Worm (Caenorhabditis elegans): ENCODE results near the gene B0496.11.

DNA sequence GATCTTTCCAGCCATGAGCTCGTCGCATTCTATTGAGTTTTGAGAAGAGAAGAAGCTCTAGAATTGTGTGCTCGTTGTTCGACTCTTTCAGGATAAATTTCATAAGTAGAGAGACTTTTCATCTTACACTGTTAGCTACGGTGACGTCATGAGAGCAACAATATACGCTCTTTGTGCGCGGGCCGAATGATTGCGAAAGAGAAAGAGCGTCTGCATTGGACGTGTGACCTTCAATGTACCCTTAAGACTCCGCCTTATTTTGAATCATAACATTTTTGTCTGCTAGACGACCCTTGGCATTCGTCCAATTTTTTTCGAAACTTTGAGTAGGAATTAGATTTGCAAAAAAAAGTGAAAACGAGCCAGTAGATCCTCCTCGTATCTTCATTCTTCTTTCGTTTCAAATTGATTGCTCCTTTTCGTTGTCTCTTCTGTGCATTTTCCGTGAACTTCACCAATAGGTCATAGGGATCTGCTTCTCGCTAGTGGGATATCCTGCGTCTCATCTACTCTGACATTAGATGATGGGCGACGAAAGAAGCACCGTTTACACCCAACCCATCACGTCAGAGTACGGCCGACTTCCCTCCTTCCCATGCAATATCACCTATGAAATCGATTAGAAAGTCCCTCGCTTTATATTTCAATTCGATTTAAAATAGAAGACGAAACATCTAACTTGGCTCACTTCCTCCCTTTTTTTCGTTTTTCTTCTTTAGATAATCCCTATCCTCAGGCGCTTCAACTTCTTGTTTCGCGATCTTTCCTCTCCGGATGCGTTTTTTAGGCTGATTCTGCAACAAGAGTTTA, 42.0 kb downstream of the B0496.11 start:
- TF ChIP-seq fos-1 (tag; optimal IDR thresholded peaks at IDR 0.05) (no peak), nhr-237 (tag; optimal IDR thresholded peaks at IDR 0.05) (no peak), ztf-11 (tag; optimal IDR thresholded peaks at IDR 0.05) (no peak), ZK337.2 (GFP tag; IDR thresholded peaks at IDR 0.05) (no peak), ama-1 (optimal IDR thresholded peaks at IDR 0.05) (no peak), unc-62 (GFP tag; optimal IDR thresholded peaks at IDR 0.05 in 1 of 2) (peak in 1 of 2 experiments; percentile 97), unc-62 (tag; optimal IDR thresholded peaks at IDR 0.05) (no peak), pqm-1 (tag; optimal IDR thresholded peaks at IDR 0.05) (no peak), T26A8.4 (GFP tag; IDR thresholded peaks at IDR 0.05) (no peak), set-16 (GFP tag; IDR thresholded peaks at IDR 0.05) (no peak), nhr-41 (GFP tag; IDR thresholded peaks at IDR 0.05) (no peak), zfp-2 (tag; optimal IDR thresholded peaks at IDR 0.05) (no peak), Y5F2A.4 (GFP tag; optimal IDR thresholded peaks at IDR 0.05) (no peak), ceh-20 (GFP tag; IDR thresholded peaks at IDR 0.05) (peak; percentile 45; the same call in 1 of the 2 replicates)

All from whole organism, L4 larva.